Worm (Caenorhabditis elegans): ENCODE data around the gene cnc-7.

cnc-7 gene

DNA sequence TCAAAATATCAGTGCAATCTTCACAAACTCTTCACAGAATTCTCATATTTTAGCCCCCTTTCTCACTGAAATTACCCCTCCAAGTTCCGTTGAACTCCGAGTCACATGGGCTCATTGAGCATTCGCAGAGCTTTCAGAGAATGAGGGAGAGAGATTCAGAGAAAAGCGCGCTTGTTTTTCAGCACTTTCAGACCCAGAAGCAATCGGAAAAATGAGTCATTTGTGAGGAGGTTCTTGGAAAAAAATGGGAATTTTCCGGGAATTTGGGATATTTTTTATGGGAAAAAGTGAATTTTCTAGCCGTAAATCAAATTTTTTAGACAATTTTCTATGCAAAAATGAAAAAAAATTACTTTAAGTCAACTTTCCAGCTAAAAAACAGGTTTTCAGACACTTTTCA is 9.0 kb downstream of the cnc-7 start:
- TF ChIP-seq snpc-4 (tag; optimal IDR thresholded peaks at IDR 0.05) (no peak), nhr-20 (tag; optimal IDR thresholded peaks at IDR 0.05) (no peak), unc-86 (tag; optimal IDR thresholded peaks at IDR 0.05) (peak; percentile 22), lin-35 (GFP tag; optimal IDR thresholded peaks at IDR 0.05) (no peak), tlp-1 (tag; optimal IDR thresholded peaks at IDR 0.05) (no peak), C04F5.9 (tag; optimal IDR thresholded peaks at IDR 0.05) (no peak), fos-1 (tag; optimal IDR thresholded peaks at IDR 0.05) (peak; percentile 72), nhr-71 (tag; optimal IDR thresholded peaks at IDR 0.05) (peak; percentile 86), nhr-85 (tag) (no peak), elt-2 (tag; optimal IDR thresholded peaks at IDR 0.05) (no peak), fkh-8 (tag; optimal IDR thresholded peaks at IDR 0.05) (peak; percentile 95), efl-1 (optimal IDR thresholded peaks at IDR 0.05) (no peak), efl-1 (GFP tag; optimal IDR thresholded peaks at IDR 0.05 in 1 of 2) (no peak), swsn-7 (tag; optimal IDR thresholded peaks at IDR 0.05) (peak; percentile 37), lin-14 (GFP tag; optimal IDR thresholded peaks at IDR 0.05) (peak; percentile 46), lir-3 (tag; optimal IDR thresholded peaks at IDR 0.05; ENCODE audit: poor library complexity) (no peak), ceh-88 (GFP tag; IDR thresholded peaks at IDR 0.05) (no peak), Y116A8C.19 (tag; optimal IDR thresholded peaks at IDR 0.05; ENCODE audit: borderline replicate concordance) (no peak), snu-23 (GFP tag; optimal IDR thresholded peaks at IDR 0.05) (no peak), xbp-1 (tag; optimal IDR thresholded peaks at IDR 0.05) (no peak), unc-130 (tag; optimal IDR thresholded peaks at IDR 0.05) (no peak), egl-13 (tag; optimal IDR thresholded peaks at IDR 0.05) (peak; percentile 39), nhr-28 (tag; optimal IDR thresholded peaks at IDR 0.05) (no peak), ceh-82 (tag; optimal IDR thresholded peaks at IDR 0.05) (no peak), mab-9 (GFP tag; IDR thresholded peaks at IDR 0.05) (no peak), zag-1 (tag; optimal IDR thresholded peaks at IDR 0.05) (no peak), nhr-47 (tag; optimal IDR thresholded peaks at IDR 0.05) (peak; percentile 84), lsy-2 (tag; optimal IDR thresholded peaks at IDR 0.05) (peak in 1 of 2 experiments; percentile 15), hpl-2 (GFP tag; optimal IDR thresholded peaks at IDR 0.05) (no peak), sptf-1 (tag; optimal IDR thresholded peaks at IDR 0.05) (no peak), hlh-17 (GFP tag; optimal IDR thresholded peaks at IDR 0.05; ENCODE audit: borderline replicate concordance) (no peak), sox-4 (tag; optimal IDR thresholded peaks at IDR 0.05) (peak; percentile 53), lin-13 (GFP tag; optimal IDR thresholded peaks at IDR 0.05) (no peak), ztf-11 (tag; optimal IDR thresholded peaks at IDR 0.05) (no peak), nhr-11 (tag; optimal IDR thresholded peaks at IDR 0.05) (peak; percentile 59), pax-3 (tag; optimal IDR thresholded peaks at IDR 0.05) (peak; percentile 51), ztf-4 (tag; optimal IDR thresholded peaks at IDR 0.05) (no peak), unc-62 (GFP tag; optimal IDR thresholded peaks at IDR 0.05) (no peak), dsc-1 (tag; optimal IDR thresholded peaks at IDR 0.05) (no peak), ceh-63 (GFP tag; optimal IDR thresholded peaks at IDR 0.05) (no peak), vab-15 (tag; optimal IDR thresholded peaks at IDR 0.05) (no peak), pqm-1 (tag; optimal IDR thresholded peaks at IDR 0.05) (no peak), isw-1 (GFP tag; IDR thresholded peaks at IDR 0.05) (no peak), F16B12.6 (tag; optimal IDR thresholded peaks at IDR 0.05) (no peak)

DNA sequence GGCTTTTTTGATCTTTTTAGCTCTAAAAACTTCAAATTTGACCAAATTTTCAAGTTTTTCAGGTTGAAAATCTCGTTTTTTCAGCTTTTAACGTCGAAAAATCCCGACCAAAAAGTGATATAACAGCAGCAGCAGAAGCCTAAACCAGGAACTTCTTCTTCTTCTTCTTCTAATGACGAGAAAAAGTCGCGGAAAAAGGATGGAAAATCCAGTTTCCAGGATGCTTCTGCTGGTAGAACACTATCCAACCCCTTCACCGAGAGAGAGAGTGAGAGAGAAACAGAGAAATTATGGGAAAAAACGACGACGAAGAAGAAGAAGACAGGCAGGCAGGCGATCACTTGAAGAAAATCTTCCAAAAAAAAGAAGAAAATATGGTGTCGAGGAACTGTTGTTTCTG is 12.9 kb downstream of the cnc-7 start:
- TF ChIP-seq mdl-1 (tag; optimal IDR thresholded peaks at IDR 0.05) (no peak), C16A3.4 (tag; optimal IDR thresholded peaks at IDR 0.05) (no peak), unc-62 (GFP tag; optimal IDR thresholded peaks at IDR 0.05) (no peak), mep-1 (tag; optimal IDR thresholded peaks at IDR 0.05) (no peak), efl-1 (optimal IDR thresholded peaks at IDR 0.05) (no peak), efl-1 (GFP tag; optimal IDR thresholded peaks at IDR 0.05 in 1 of 2) (peak in 1 of 2 experiments; percentile 63), lsy-2 (tag; optimal IDR thresholded peaks at IDR 0.05) (no peak), lin-13 (GFP tag; optimal IDR thresholded peaks at IDR 0.05) (no peak), ama-1 (optimal IDR thresholded peaks at IDR 0.05) (no peak), ceh-82 (tag; optimal IDR thresholded peaks at IDR 0.05) (no peak)
